Fruit fly (Drosophila melanogaster) whole organism, embryonic: Measurements from ENCODE around the gene Rh4.

Source experiments
- Asciz ChIP-seq: fragments of 200-800 bp; sonication (Bioruptor generic); optimal IDR thresholded peaks from 2 replicates; lab custom pipeline; 2017; ENCODE audit warnings: missing biosample characterization, mild to moderate bottlenecking, missing genetic modification characterization, missing genetic modification reagents
- B-H1 ChIP-seq: fragments of 200-800 bp; sonication (Bioruptor generic); IDR thresholded peaks from 3 replicates; pipeline ENCODE4 v1.3.6; 2022; ENCODE audit warnings: missing biosample characterization, missing genetic modification characterization
- CG1024 ChIP-seq: fragments of 200-800 bp; sonication (Bioruptor generic); IDR thresholded peaks from 2 replicates; pipeline ENCODE4 v1.3.6; 2022; ENCODE audit warnings: missing biosample characterization, missing genetic modification characterization
- CG11723 ChIP-seq: fragments of 200-800 bp; sonication (Bioruptor generic); optimal IDR thresholded peaks from 2 replicates; lab custom pipeline; 2017; ENCODE audit warnings: missing biosample characterization, mild to moderate bottlenecking, missing genetic modification characterization
- CG13424 ChIP-seq: fragments of 200-800 bp; sonication (Bioruptor generic); optimal IDR thresholded peaks from 2 replicates; lab custom pipeline; 2019; ENCODE audit warnings: missing biosample characterization, mild to moderate bottlenecking, missing genetic modification characterization, moderate library complexity
- CG14860 ChIP-seq: fragments of 200-800 bp; sonication (Bioruptor generic); IDR thresholded peaks from 3 replicates; pipeline ENCODE4 v1.3.6; 2022; ENCODE audit warnings: missing biosample characterization, missing genetic modification characterization; ENCODE audit not compliant: partially characterized antibody
- CG17912 ChIP-seq: fragments of 200-800 bp; sonication (Bioruptor generic); optimal IDR thresholded peaks from 2 replicates; lab custom pipeline; 2018; ENCODE audit warnings: missing biosample characterization, mild to moderate bottlenecking, missing genetic modification characterization
- CG2202 ChIP-seq: fragments of 200-800 bp; sonication (Bioruptor generic); optimal IDR thresholded peaks from 2 replicates; lab custom pipeline; 2018; ENCODE audit warnings: missing biosample characterization, mild to moderate bottlenecking, missing genetic modification characterization
- CG31441 ChIP-seq: fragments of 200-800 bp; sonication (Bioruptor generic); IDR thresholded peaks from 2 replicates; pipeline ENCODE4 v1.3.6; 2022; ENCODE audit warnings: missing biosample characterization, missing genetic modification characterization
- CG7556 ChIP-seq: fragments of 200-800 bp; sonication (Bioruptor generic); optimal IDR thresholded peaks from 2 replicates; lab custom pipeline; 2017; ENCODE audit warnings: missing biosample characterization, mild to moderate bottlenecking, missing genetic modification characterization
- CG7745 ChIP-seq: fragments of 200-800 bp; sonication (Bioruptor generic); optimal IDR thresholded peaks from 2 replicates; lab custom pipeline; 2018; ENCODE audit warnings: missing biosample characterization, mild to moderate bottlenecking, missing genetic modification characterization, moderate library complexity
- CG9797 ChIP-seq: fragments of 200-800 bp; sonication (Bioruptor generic); optimal IDR thresholded peaks from 3 replicates; lab custom pipeline; 2018; ENCODE audit warnings: missing biosample characterization, mild to moderate bottlenecking, missing genetic modification characterization
- CG9932 ChIP-seq: fragments of 200-800 bp; sonication (Bioruptor generic); IDR thresholded peaks from 2 replicates; pipeline ENCODE4 v1.3.6; 2022; ENCODE audit warnings: missing biosample characterization, missing genetic modification characterization
- CoRest ChIP-seq: fragments of 200-800 bp; sonication (Bioruptor generic); optimal IDR thresholded peaks from 3 replicates; lab custom pipeline; 2018; ENCODE audit warnings: missing biosample characterization, mild to moderate bottlenecking, missing genetic modification characterization, moderate library complexity
- Dek ChIP-seq: fragments of 200-800 bp; sonication (Bioruptor generic); optimal IDR thresholded peaks from 3 replicates; lab custom pipeline; 2019; ENCODE audit warnings: missing biosample characterization, mild to moderate bottlenecking, missing genetic modification characterization, moderate library complexity
- Drgx ChIP-seq: fragments of 200-800 bp; sonication (Bioruptor generic); IDR thresholded peaks from 2 replicates; pipeline ENCODE4 v1.3.6; 2022; ENCODE audit warnings: missing biosample characterization, missing genetic modification characterization
- Eip74EF ChIP-seq, 2 experiments: fragments of 200-800 bp in 1 of 2; fragments of >200 bp in 1 of 2; sonication (Bioruptor generic) in 1 of 2; optimal IDR thresholded peaks; 2 replicates each; lab custom pipeline; 2017 to 2019; ENCODE audit warnings: missing biosample characterization in 2 of 2, missing genetic modification characterization in 2 of 2, mild to moderate bottlenecking in 1 of 2, moderate library complexity in 1 of 2
- Ets97D ChIP-seq: fragments of 200-800 bp; sonication (Bioruptor generic); optimal IDR thresholded peaks from 3 replicates; lab custom pipeline; 2016; ENCODE audit warnings: missing biosample characterization, missing genetic modification characterization
- HLH54F ChIP-seq: fragments of 200-800 bp; sonication (Bioruptor generic); optimal IDR thresholded peaks from 3 replicates; lab custom pipeline; 2016; ENCODE audit warnings: missing biosample characterization, missing genetic modification characterization
- Hsf ChIP-seq: fragments of 200-800 bp; sonication (Bioruptor generic); optimal IDR thresholded peaks from 3 replicates; lab custom pipeline; 2016; ENCODE audit warnings: missing biosample characterization, missing genetic modification characterization
- Kr ChIP-seq: fragments of 200-800 bp; sonication (Bioruptor generic); optimal IDR thresholded peaks from 2 replicates; lab custom pipeline; 2017; ENCODE audit warnings: missing biosample characterization, mild to moderate bottlenecking, missing genetic modification characterization
- Lpt ChIP-seq: fragments of >200 bp; optimal IDR thresholded peaks from 2 replicates; lab custom pipeline; 2018; ENCODE audit warnings: missing biosample characterization, missing genetic modification characterization
- Med ChIP-seq: fragments of 200-800 bp; sonication (Bioruptor generic); peaks from one replicate; lab custom pipeline; 2016; ENCODE audit warnings: missing biosample characterization, missing genetic modification characterization, mild to moderate bottlenecking, inconsistent platforms, moderate library complexity
- NC2α ChIP-seq: fragments of 200-800 bp; sonication (Bioruptor generic); optimal IDR thresholded peaks from 2 replicates; lab custom pipeline; 2016; ENCODE audit warnings: missing biosample characterization, missing genetic modification characterization
- NC2β ChIP-seq: fragments of 200-800 bp; sonication (Bioruptor generic); optimal IDR thresholded peaks from 2 replicates; lab custom pipeline; 2016; ENCODE audit warnings: missing biosample characterization, missing genetic modification characterization
- Ssrp ChIP-seq: fragments of 200-800 bp; sonication (Bioruptor generic); optimal IDR thresholded peaks from 2 replicates; lab custom pipeline; 2018; ENCODE audit warnings: missing biosample characterization, mild to moderate bottlenecking, missing genetic modification characterization, moderate library complexity
- bbx ChIP-seq: fragments of 200-800 bp; sonication (Bioruptor generic); IDR thresholded peaks from 2 replicates; pipeline ENCODE4 v1.3.6; 2022; ENCODE audit warnings: missing biosample characterization, missing genetic modification characterization; ENCODE audit not compliant: partially characterized antibody
- bigmax ChIP-seq: fragments of 200-800 bp; sonication (Bioruptor generic); optimal IDR thresholded peaks from 2 replicates; lab custom pipeline; 2018; ENCODE audit warnings: missing biosample characterization, mild to moderate bottlenecking, missing genetic modification characterization
- br ChIP-seq: fragments of >200 bp; optimal IDR thresholded peaks from 2 replicates; lab custom pipeline; 2017
- chif ChIP-seq, 2 experiments: fragments of 200-800 bp; sonication (Bioruptor generic); optimal IDR thresholded peaks; 3 replicates each; lab custom pipeline; 2016; ENCODE audit warnings: missing biosample characterization in 2 of 2, missing genetic modification characterization in 2 of 2
- dan ChIP-seq: fragments of 200-800 bp; sonication (Bioruptor generic); IDR thresholded peaks from 2 replicates; pipeline ENCODE4 v1.3.6; 2022; ENCODE audit warnings: missing biosample characterization, missing genetic modification characterization
- dimm ChIP-seq: fragments of 200-800 bp; sonication (Bioruptor generic); IDR thresholded peaks from 2 replicates; pipeline ENCODE4 v1.3.6; 2022; ENCODE audit warnings: missing biosample characterization, missing genetic modification characterization
- dysf ChIP-seq: fragments of 200-800 bp; sonication (Bioruptor generic); IDR thresholded peaks from 3 replicates; pipeline ENCODE4 v1.3.6; 2022; ENCODE audit warnings: missing biosample characterization, missing genetic modification characterization
- grn ChIP-seq: fragments of 200-800 bp; sonication (Bioruptor generic); optimal IDR thresholded peaks from 3 replicates; lab custom pipeline; 2017; ENCODE audit warnings: missing biosample characterization, missing genetic modification characterization
- hkb ChIP-seq, 2 experiments: fragments of 200-800 bp in 1 of 2; fragments of >200 bp in 1 of 2; sonication (Bioruptor generic) in 1 of 2; IDR thresholded peaks in 1 of 2; optimal IDR thresholded peaks in 1 of 2; 2 replicates each; pipeline versions ENCODE4 v1.3.6 to Lab custom; 2017 to 2022; ENCODE audit warnings: missing biosample characterization in 1 of 2, missing genetic modification characterization in 1 of 2
- knrl ChIP-seq: fragments of 200-800 bp; sonication (Bioruptor generic); IDR thresholded peaks from 3 replicates; pipeline ENCODE4 v1.3.6; 2022; ENCODE audit warnings: missing biosample characterization, missing genetic modification characterization; ENCODE audit not compliant: partially characterized antibody
- lab ChIP-seq: fragments of 200-800 bp; sonication (Bioruptor generic); optimal IDR thresholded peaks from 3 replicates; lab custom pipeline; 2017; ENCODE audit warnings: missing biosample characterization, missing genetic modification characterization, mild to moderate bottlenecking, moderate library complexity, missing genetic modification reagents
- lmd ChIP-seq: fragments of 200-800 bp; sonication (Bioruptor generic); IDR thresholded peaks from 2 replicates; pipeline ENCODE4 v1.3.6; 2022; ENCODE audit warnings: missing biosample characterization, missing genetic modification characterization
- lola ChIP-seq, 3 experiments: fragments of >200 bp in 2 of 3; fragments of 200-800 bp in 1 of 3; sonication (Bioruptor generic) in 1 of 3; optimal IDR thresholded peaks; 2 replicates each; lab custom pipeline; 2017 to 2019; ENCODE audit warnings: missing biosample characterization in 3 of 3, missing genetic modification characterization in 3 of 3, mild to moderate bottlenecking in 1 of 3, moderate library complexity in 1 of 3
- mirr ChIP-seq: fragments of 200-800 bp; sonication (Bioruptor generic); optimal IDR thresholded peaks from 3 replicates; lab custom pipeline; 2018; ENCODE audit warnings: missing biosample characterization, mild to moderate bottlenecking, missing genetic modification characterization
- odd ChIP-seq: fragments of 200-800 bp; sonication (Bioruptor generic); optimal IDR thresholded peaks from 2 replicates; lab custom pipeline; 2017; ENCODE audit warnings: missing biosample characterization, mild to moderate bottlenecking, missing genetic modification characterization
- pnt ChIP-seq: fragments of 200-800 bp; sonication (Bioruptor generic); optimal IDR thresholded peaks from 3 replicates; lab custom pipeline; 2016; ENCODE audit warnings: missing biosample characterization, missing genetic modification characterization
- salm ChIP-seq: fragments of 200-800 bp; sonication (Bioruptor generic); optimal IDR thresholded peaks from 2 replicates; lab custom pipeline; 2018; ENCODE audit warnings: missing biosample characterization, mild to moderate bottlenecking, missing genetic modification characterization
- sens ChIP-seq: fragments of 200-800 bp; sonication (Bioruptor generic); peaks from one replicate; lab custom pipeline; 2016; ENCODE audit warnings: missing biosample characterization, missing genetic modification characterization
- sob ChIP-seq: fragments of 200-800 bp; sonication (Bioruptor generic); IDR thresholded peaks from 2 replicates; pipeline ENCODE4 v1.3.6; 2022; ENCODE audit warnings: missing biosample characterization, missing genetic modification characterization
- stc ChIP-seq: fragments of 200-800 bp; sonication (Bioruptor generic); IDR thresholded peaks from 2 replicates; pipeline ENCODE4 v1.3.6; 2022; ENCODE audit warnings: missing biosample characterization, missing genetic modification characterization
- tin ChIP-seq: fragments of 200-800 bp; sonication (Bioruptor generic); optimal IDR thresholded peaks from 3 replicates; lab custom pipeline; 2016; ENCODE audit warnings: missing biosample characterization, missing genetic modification characterization
- tio ChIP-seq: fragments of 200-800 bp; sonication (Bioruptor generic); optimal IDR thresholded peaks from 2 replicates; lab custom pipeline; 2017; ENCODE audit warnings: missing biosample characterization, missing genetic modification characterization, inconsistent platforms
- wdn ChIP-seq: fragments of 200-800 bp; sonication (Bioruptor generic); IDR thresholded peaks from 2 replicates; pipeline ENCODE4 v1.3.6; 2022; ENCODE audit warnings: missing biosample characterization, missing genetic modification characterization

Rh4 gene

DNA sequence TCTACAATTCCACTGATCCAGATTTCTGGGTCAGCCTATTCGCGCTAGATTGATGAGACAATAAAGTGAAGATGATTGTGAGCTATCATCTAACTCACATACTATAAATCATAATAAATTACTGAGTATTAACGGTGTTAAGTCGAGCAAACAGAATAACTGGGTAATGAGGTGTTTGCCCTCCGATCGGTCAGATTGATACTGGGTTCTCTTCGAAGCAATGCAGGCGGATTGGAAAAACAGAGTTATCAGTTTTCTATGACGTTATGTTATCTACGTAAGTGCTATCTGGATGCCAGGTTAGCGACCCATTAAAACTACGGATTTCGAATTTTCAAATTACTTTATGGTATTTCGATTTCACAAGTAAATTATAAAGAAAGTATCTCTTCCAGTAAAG is 29.6 kb upstream of the Rh4 start:
- TF ChIP-seq Med (GFP tag; lab: Kevin White, UChicago) (no peak), dimm (GFP tag; lab: Robert Waterston, UW) (no peak), dysf (GFP tag; lab: Robert Waterston, UW) (no peak), CG7556 (GFP tag; lab: Kevin White, UChicago) (no peak), Eip74EF (GFP tag; optimal IDR thresholded peaks at IDR 0.05; lab: Kevin White, UChicago) (no peak), Dek (tag; lab: Kevin White, UChicago) (no peak), CG1024 (GFP tag; lab: Robert Waterston, UW) (no peak), grn (GFP tag; lab: Kevin White, UChicago) (peak; percentile 61), Kr (no peak), sob (no peak), mirr (no peak), Asciz (GFP tag; lab: Kevin White, UChicago) (peak; percentile 16), hkb (optimal IDR thresholded peaks at IDR 0.05; lab: Kevin White, UChicago) (no peak), hkb (GFP tag; IDR thresholded peaks at IDR 0.05; lab: Robert Waterston, UW) (no peak), sens (peak; percentile 74), lab (GFP tag; lab: Kevin White, UChicago) (peak; percentile 56), odd (GFP tag; lab: Kevin White, UChicago) (no peak)

DNA sequence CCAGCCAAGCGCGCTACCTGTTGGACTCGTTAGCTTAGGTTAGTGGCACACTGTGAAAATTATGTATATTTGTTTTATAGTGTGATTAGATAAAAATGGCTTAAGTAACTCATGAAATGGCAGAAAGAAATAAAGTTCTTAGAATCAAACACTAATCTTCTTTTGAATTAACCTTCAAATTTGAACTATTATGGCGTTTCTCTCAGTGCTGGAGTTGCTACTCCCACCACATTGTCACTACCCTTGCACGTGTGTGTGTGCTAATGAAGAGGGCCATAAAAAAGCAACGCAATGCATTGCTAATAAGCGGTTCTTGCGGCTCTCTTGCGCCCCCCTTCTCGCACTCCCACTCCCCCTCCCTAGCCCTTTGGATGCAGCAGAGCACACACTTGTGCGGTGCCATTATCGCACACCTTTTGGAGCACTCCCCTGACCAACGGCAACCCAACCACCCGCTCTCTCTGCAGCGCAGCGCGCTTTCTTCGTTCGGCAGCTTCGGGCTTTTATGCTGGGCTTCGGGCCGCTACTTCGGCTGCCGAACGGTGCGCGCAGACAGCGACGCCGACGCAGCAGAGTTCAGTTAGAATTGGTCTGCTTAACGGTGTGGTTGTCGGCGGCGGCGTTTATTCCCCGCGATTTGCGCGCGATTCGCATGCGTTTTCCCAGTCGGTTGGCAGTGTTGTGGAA is 28.5 kb upstream of the Rh4 start:
- TF ChIP-seq CG2202 (tag; lab: Kevin White, UChicago) (peak; percentile 90), NC2β (GFP tag; lab: Kevin White, UChicago) (peak; percentile 89), bigmax (GFP tag; lab: Kevin White, UChicago) (no peak), CG11723 (GFP tag; lab: Kevin White, UChicago) (peak; percentile 85), Ssrp (peak; percentile 92), CG13424 (peak; percentile 92), bbx (GFP tag; lab: Robert Waterston, UW) (peak; percentile 43; the same call in 1 of the 2 replicates), HLH54F (GFP tag; lab: Kevin White, UChicago) (peak; percentile 57), tio (GFP tag; lab: Kevin White, UChicago) (peak; percentile 87), B-H1 (GFP tag; lab: Robert Waterston, UW) (peak; percentile 91), lmd (peak; percentile 90), knrl (GFP tag; lab: Robert Waterston, UW) (peak; percentile 26; the same call in 1 of the 3 replicates), CG14860 (GFP tag; lab: Robert Waterston, UW) (no peak), pnt (GFP tag; lab: Kevin White, UChicago) (peak; percentile 92), br (no peak), NC2α (GFP tag; lab: Kevin White, UChicago) (peak; percentile 74), wdn (GFP tag; lab: Robert Waterston, UW) (peak; percentile 75), CG7745 (tag; lab: Kevin White, UChicago) (no peak), Hsf (GFP tag; lab: Kevin White, UChicago) (peak; percentile 90), dan (GFP tag; lab: Robert Waterston, UW) (peak; percentile 52; the same call in 1 of the 2 replicates), lola (GFP tag; optimal IDR thresholded peaks at IDR 0.05; lab: Kevin White, UChicago) (peak in 1 of 3 experiments; percentile 89), salm (tag; lab: Kevin White, UChicago) (peak; percentile 86), tin (GFP tag; lab: Kevin White, UChicago) (peak; percentile 93), CG31441 (GFP tag; lab: Robert Waterston, UW) (peak; percentile 95), Ets97D (GFP tag; lab: Kevin White, UChicago) (peak; percentile 42), chif (GFP tag; optimal IDR thresholded peaks at IDR 0.05; lab: Kevin White, UChicago) (peak; percentile 85 to 91), CoRest (tag; lab: Kevin White, UChicago) (peak; percentile 87), CG9932 (peak; percentile 62), Drgx (peak; percentile 90), Lpt (no peak), stc (GFP tag; lab: Robert Waterston, UW) (peak; percentile 94), CG17912 (GFP tag; lab: Kevin White, UChicago) (no peak), CG9797 (GFP tag; lab: Kevin White, UChicago) (peak; percentile 23)
